Fruit fly (Drosophila melanogaster): Measurements from ENCODE around the gene Alg1.
A peak's percentile ranks its signal among the peaks of the same experiment; 100 is the strongest.

The Alg1 gene

DNA sequence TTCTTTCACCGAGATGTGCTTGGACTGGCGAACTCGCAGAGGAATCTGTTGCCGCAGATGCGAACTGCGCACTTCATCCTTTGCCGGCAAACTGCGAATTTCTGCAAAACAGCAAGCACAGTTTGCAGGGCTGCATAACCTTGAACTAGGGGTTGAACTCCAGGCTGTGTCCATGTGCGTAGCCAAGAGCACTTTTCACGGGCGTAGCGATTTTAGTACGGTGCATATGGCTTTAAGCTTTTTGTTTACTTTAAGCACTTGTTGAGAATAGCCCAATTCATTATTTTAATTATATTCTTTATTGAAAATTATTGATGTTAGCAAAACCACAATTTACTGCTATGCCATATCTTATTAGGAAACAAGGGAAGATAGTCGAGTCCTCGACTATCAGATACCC lies 9.7 kb downstream of the Alg1 start, which contains the start of gene CG17803:
TSS of gene CG17803 (minus strand) at position 249 of the 400 bp plus-strand sequence.
- TF ChIP-seq MBD-R2 (GFP tag; IDR thresholded peaks at IDR 0.05), result 0 out of 2 replicates have a peak, but pooled peaks have one; percentile 10
- TF ChIP-seq Mrtf (GFP tag; IDR thresholded peaks at IDR 0.05), result no peak
- peak; percentile 57 for TF ChIP-seq CG18599 (GFP tag; optimal IDR thresholded peaks at IDR 0.05)
- no peak for TF ChIP-seq dmrt99B (tag; optimal IDR thresholded peaks at IDR 0.05)
- TF ChIP-seq CG15514 (GFP tag; optimal IDR thresholded peaks at IDR 0.05), result peak; percentile 36
- TF ChIP-seq chinmo (GFP tag; IDR thresholded peaks at IDR 0.05; ENCODE audit: partially characterized antibody), result no peak
- no peak for TF ChIP-seq CG10209 (GFP tag; optimal IDR thresholded peaks at IDR 0.05)
- TF ChIP-seq HLH4C (GFP tag; IDR thresholded peaks at IDR 0.05; ENCODE audit: partially characterized antibody), result no peak
- TF ChIP-seq CG11456 (GFP tag; IDR thresholded peaks at IDR 0.05), result 0 out of 3 replicates have a peak, but pooled peaks have one; percentile 28
- peak; percentile 18 for TF ChIP-seq D19B (GFP tag; optimal IDR thresholded peaks at IDR 0.05)
- TF ChIP-seq Med (GFP tag), result peak; percentile 77
- TF ChIP-seq CG6791 (GFP tag; IDR thresholded peaks at IDR 0.05; ENCODE audit: partially characterized antibody), result peak; percentile 21; the same call in 1 of the 3 replicates
- peak; percentile 6; the same call in 1 of the 3 replicates for TF ChIP-seq Dbx (GFP tag; IDR thresholded peaks at IDR 0.05)
- TF ChIP-seq CG14860 (GFP tag; IDR thresholded peaks at IDR 0.05; ENCODE audit: partially characterized antibody), result 0 out of 3 replicates have a peak, but pooled peaks have one; percentile 30
- TF ChIP-seq Drgx (GFP tag; IDR thresholded peaks at IDR 0.05), result no peak
- peak; percentile 30; the same call in 1 of the 2 replicates for TF ChIP-seq Nf-YA (GFP tag; IDR thresholded peaks at IDR 0.05)
- TF ChIP-seq Fer1 (GFP tag; optimal IDR thresholded peaks at IDR 0.05), result peak; percentile 43
- TF ChIP-seq Ada2b (GFP tag; IDR thresholded peaks at IDR 0.05), result 0 out of 2 replicates have a peak, but pooled peaks have one; percentile 8
- TF ChIP-seq ftz-f1 (GFP tag; optimal IDR thresholded peaks at IDR 0.05), result peak; percentile 20
- TF ChIP-seq Hr51 (GFP tag; optimal IDR thresholded peaks at IDR 0.05), result no peak
- 0 out of 2 replicates have a peak, but pooled peaks have one; percentile 16 for TF ChIP-seq bbx (GFP tag; IDR thresholded peaks at IDR 0.05; ENCODE audit: partially characterized antibody)
- no peak for TF ChIP-seq sima (GFP tag; optimal IDR thresholded peaks at IDR 0.05)
- no peak for TF ChIP-seq CG12391 (tag; optimal IDR thresholded peaks at IDR 0.05)
- TF ChIP-seq cato (GFP tag; optimal IDR thresholded peaks at IDR 0.05; ENCODE audit: borderline replicate concordance), result no peak
- TF ChIP-seq cwo (GFP tag; optimal IDR thresholded peaks at IDR 0.05), result peak; percentile 3
- no peak for TF ChIP-seq stwl (tag; optimal IDR thresholded peaks at IDR 0.05)
- TF ChIP-seq scrt (GFP tag; optimal IDR thresholded peaks at IDR 0.05), result peak; percentile 50
- TF ChIP-seq sob (GFP tag; IDR thresholded peaks at IDR 0.05), result no peak
- no peak for TF ChIP-seq tio (GFP tag; optimal IDR thresholded peaks at IDR 0.05)
- TF ChIP-seq CG3838 (GFP tag; optimal IDR thresholded peaks at IDR 0.05), result no peak
- TF ChIP-seq twi (tag; optimal IDR thresholded peaks at IDR 0.05), result no peak
- no peak for TF ChIP-seq CG14667 (GFP tag; IDR thresholded peaks at IDR 0.05)
- no peak for TF ChIP-seq gcm2 (GFP tag; optimal IDR thresholded peaks at IDR 0.05)
- no peak for TF ChIP-seq phol (tag; optimal IDR thresholded peaks at IDR 0.05)

DNA sequence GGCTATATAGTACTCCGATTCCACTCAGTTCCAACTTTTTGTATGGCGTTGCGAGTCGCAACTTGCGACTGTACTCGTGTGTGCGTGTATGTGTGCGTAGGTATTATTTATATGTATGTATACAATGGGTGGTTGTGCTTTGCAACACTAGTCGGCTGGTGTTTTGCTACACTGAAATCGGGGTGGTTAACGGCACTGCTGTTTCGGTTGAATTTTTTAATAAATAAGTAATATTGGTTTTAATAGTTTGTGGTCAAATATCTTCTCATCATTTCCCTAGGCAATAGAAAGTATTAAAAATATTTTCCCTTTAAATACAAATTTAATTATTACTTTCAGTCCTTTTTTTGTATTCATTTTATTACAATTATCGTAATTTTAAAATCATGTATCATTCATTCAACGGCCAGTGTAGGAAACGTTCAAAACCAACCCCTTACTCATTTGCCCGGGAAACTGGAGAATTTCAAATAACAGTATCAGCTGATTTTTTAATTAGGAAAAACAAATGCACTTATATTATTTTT lies 12.7 kb downstream of the Alg1 start, which contains the start of gene CG7379:
TSS of gene CG7379 (minus strand) at position 94 of the 527 bp plus-strand sequence.
- TF ChIP-seq CG12942 (GFP tag; optimal IDR thresholded peaks at IDR 0.05), result peak; percentile 88
- peak; percentile 67 for TF ChIP-seq CG5953 (GFP tag; IDR thresholded peaks at IDR 0.05)
- TF ChIP-seq Doc2 (GFP tag; IDR thresholded peaks at IDR 0.05), result no peak
- TF ChIP-seq gt (GFP tag; IDR thresholded peaks at IDR 0.05), result peak; percentile 50; the same call in 1 of the 2 replicates
- TF ChIP-seq Chrac-16 (GFP tag; optimal IDR thresholded peaks at IDR 0.05), result peak; percentile 85
- peak; percentile 86 for TF ChIP-seq Dp (GFP tag; optimal IDR thresholded peaks at IDR 0.05)
- TF ChIP-seq CrebB (tag; optimal IDR thresholded peaks at IDR 0.05), result peak; percentile 54
- TF ChIP-seq Ravus (GFP tag; IDR thresholded peaks at IDR 0.05), result no peak
- peak; percentile 84 for TF ChIP-seq CG4404 (GFP tag; IDR thresholded peaks at IDR 0.05)
- peak; percentile 88 for TF ChIP-seq CG7556 (GFP tag; optimal IDR thresholded peaks at IDR 0.05)
- TF ChIP-seq CG10267 (tag; optimal IDR thresholded peaks at IDR 0.05), result peak; percentile 100
- TF ChIP-seq Jarid2 (GFP tag; optimal IDR thresholded peaks at IDR 0.05), result no peak
- TF ChIP-seq CG5180 (GFP tag; optimal IDR thresholded peaks at IDR 0.05), result peak; percentile 68
- peak; percentile 88 for TF ChIP-seq CG4820 (GFP tag; optimal IDR thresholded peaks at IDR 0.05)
- no peak for TF ChIP-seq B-H1 (GFP tag; IDR thresholded peaks at IDR 0.05)
- TF ChIP-seq Side (GFP tag; optimal IDR thresholded peaks at IDR 0.05), result peak; percentile 68
